Fruit fly (Drosophila melanogaster) whole organism, embryonic: Measurements from ENCODE around the gene CG15894.

Source experiments
- Atf-2 ChIP-seq: fragments of 200-800 bp; sonication (Bioruptor generic); optimal IDR thresholded peaks from 2 replicates; lab custom pipeline; 2016; ENCODE audit warnings: missing biosample characterization, missing genetic modification characterization
- CG10209 ChIP-seq: fragments of 200-800 bp; sonication (Bioruptor generic); optimal IDR thresholded peaks from 3 replicates; lab custom pipeline; 2017; ENCODE audit warnings: missing biosample characterization, mild to moderate bottlenecking, missing genetic modification characterization, missing genetic modification reagents
- CG11247 ChIP-seq: fragments of 200-800 bp; sonication (Bioruptor generic); IDR thresholded peaks from 2 replicates; pipeline ENCODE4 v1.3.6; 2022; ENCODE audit warnings: missing biosample characterization, missing genetic modification characterization
- CG11560 ChIP-seq: fragments of 200-800 bp; sonication (Bioruptor generic); IDR thresholded peaks from 3 replicates; pipeline ENCODE4 v1.3.6; 2022; ENCODE audit warnings: missing biosample characterization, missing genetic modification characterization
- CG13775 ChIP-seq: fragments of 200-800 bp; sonication (Bioruptor generic); optimal IDR thresholded peaks from 3 replicates; lab custom pipeline; 2017; ENCODE audit warnings: missing biosample characterization, mild to moderate bottlenecking, missing genetic modification characterization
- CG15269 ChIP-seq: fragments of 200-800 bp; sonication (Bioruptor generic); optimal IDR thresholded peaks from 2 replicates; lab custom pipeline; 2018; ENCODE audit warnings: missing biosample characterization, mild to moderate bottlenecking, missing genetic modification characterization, moderate library complexity
- CG2129 ChIP-seq: fragments of 200-800 bp; sonication (Bioruptor generic); IDR thresholded peaks from 2 replicates; pipeline ENCODE4 v1.3.6; 2022; ENCODE audit warnings: missing biosample characterization, missing genetic modification characterization; ENCODE audit not compliant: partially characterized antibody
- CG32772 ChIP-seq: fragments of 200-800 bp; sonication (Bioruptor generic); IDR thresholded peaks from 2 replicates; pipeline ENCODE4 v1.3.6; 2022; ENCODE audit warnings: missing biosample characterization, missing genetic modification characterization
- CG34376 ChIP-seq: fragments of 200-800 bp; sonication (Bioruptor generic); optimal IDR thresholded peaks from 2 replicates; lab custom pipeline; 2018; ENCODE audit warnings: missing biosample characterization, mild to moderate bottlenecking, missing genetic modification characterization
- CG4282 ChIP-seq: fragments of 200-800 bp; sonication (Bioruptor generic); optimal IDR thresholded peaks from 2 replicates; lab custom pipeline; 2016; ENCODE audit warnings: missing biosample characterization, missing genetic modification characterization
- CG43689 ChIP-seq: fragments of 200-800 bp; sonication (Bioruptor generic); IDR thresholded peaks from 2 replicates; pipeline ENCODE4 v1.3.6; 2022; ENCODE audit warnings: missing biosample characterization, missing genetic modification characterization
- CG4707 ChIP-seq: fragments of 200-800 bp; sonication (Bioruptor generic); optimal IDR thresholded peaks from 2 replicates; lab custom pipeline; 2018; ENCODE audit warnings: missing biosample characterization, mild to moderate bottlenecking, missing genetic modification characterization, moderate library complexity
- CG4730 ChIP-seq: fragments of 200-800 bp; sonication (Bioruptor generic); IDR thresholded peaks from 2 replicates; pipeline ENCODE4 v1.3.6; 2022; ENCODE audit warnings: missing biosample characterization, missing genetic modification characterization
- CG6175 ChIP-seq: fragments of 200-800 bp; sonication (Bioruptor generic); IDR thresholded peaks from 3 replicates; pipeline ENCODE4 v1.3.6; 2022; ENCODE audit warnings: missing biosample characterization, missing genetic modification characterization
- CG6654 ChIP-seq: fragments of 200-800 bp; sonication (Bioruptor generic); optimal IDR thresholded peaks from 2 replicates; lab custom pipeline; 2017; ENCODE audit warnings: missing biosample characterization, mild to moderate bottlenecking, missing genetic modification characterization
- CG6791 ChIP-seq: fragments of 200-800 bp; sonication (Bioruptor generic); IDR thresholded peaks from 3 replicates; pipeline ENCODE4 v1.3.6; 2022; ENCODE audit warnings: missing biosample characterization, missing genetic modification characterization; ENCODE audit not compliant: partially characterized antibody
- CG7786 ChIP-seq: fragments of 200-800 bp; sonication (Bioruptor generic); optimal IDR thresholded peaks from 2 replicates; lab custom pipeline; 2016; ENCODE audit warnings: missing biosample characterization, missing genetic modification characterization
- CG8359 ChIP-seq: fragments of 200-800 bp; sonication (Bioruptor generic); optimal IDR thresholded peaks from 2 replicates; lab custom pipeline; 2017; ENCODE audit warnings: missing biosample characterization, mild to moderate bottlenecking, missing genetic modification characterization, borderline replicate concordance
- CG8478 ChIP-seq: fragments of >200 bp; optimal IDR thresholded peaks from 2 replicates; lab custom pipeline; 2018
- CG9437 ChIP-seq: fragments of 200-800 bp; sonication (Bioruptor generic); optimal IDR thresholded peaks from 2 replicates; lab custom pipeline; 2018; ENCODE audit warnings: missing biosample characterization, mild to moderate bottlenecking, missing genetic modification characterization
- CkIIα-i1 ChIP-seq: fragments of 200-800 bp; sonication (Bioruptor generic); IDR thresholded peaks from 2 replicates; pipeline ENCODE4 v1.3.6; 2022; ENCODE audit warnings: missing biosample characterization, missing genetic modification characterization
- D ChIP-seq, 2 experiments: fragments of 200-800 bp in 1 of 2; fragments of >200 bp in 1 of 2; sonication (Bioruptor generic) in 1 of 2; optimal IDR thresholded peaks; 2 replicates in 1 of 2; 3 replicates in 1 of 2; lab custom pipeline; 2017; ENCODE audit warnings: mild to moderate bottlenecking in 1 of 2, missing biosample characterization in 1 of 2, missing genetic modification characterization in 1 of 2, missing genetic modification reagents in 1 of 2
- Drgx ChIP-seq: fragments of 200-800 bp; sonication (Bioruptor generic); IDR thresholded peaks from 2 replicates; pipeline ENCODE4 v1.3.6; 2022; ENCODE audit warnings: missing biosample characterization, missing genetic modification characterization
- Ets65A ChIP-seq: fragments of 200-800 bp; sonication (Bioruptor generic); peaks from one replicate; lab custom pipeline; 2016; ENCODE audit warnings: missing biosample characterization, missing genetic modification characterization
- HLH54F ChIP-seq: fragments of 200-800 bp; sonication (Bioruptor generic); optimal IDR thresholded peaks from 3 replicates; lab custom pipeline; 2016; ENCODE audit warnings: missing biosample characterization, missing genetic modification characterization
- HLHmδ ChIP-seq: fragments of 200-800 bp; sonication (Bioruptor generic); optimal IDR thresholded peaks from 2 replicates; lab custom pipeline; 2018; ENCODE audit warnings: missing biosample characterization, mild to moderate bottlenecking, missing genetic modification characterization, moderate library complexity
- Hmx ChIP-seq: fragments of 200-800 bp; sonication (Bioruptor generic); optimal IDR thresholded peaks from 2 replicates; lab custom pipeline; 2016; ENCODE audit warnings: missing biosample characterization, missing genetic modification characterization
- Max ChIP-seq: fragments of 200-800 bp; sonication (Bioruptor generic); optimal IDR thresholded peaks from 2 replicates; lab custom pipeline; 2016; ENCODE audit warnings: missing biosample characterization, mild to moderate bottlenecking, missing genetic modification characterization
- Neu2 ChIP-seq: fragments of 200-800 bp; sonication (Bioruptor generic); optimal IDR thresholded peaks from 3 replicates; lab custom pipeline; 2016; ENCODE audit warnings: missing biosample characterization, missing genetic modification characterization, borderline replicate concordance
- Ravus ChIP-seq: fragments of 200-800 bp; sonication (Bioruptor generic); IDR thresholded peaks from 2 replicates; pipeline ENCODE4 v1.3.6; 2022; ENCODE audit warnings: missing biosample characterization, missing genetic modification characterization
- Trl ChIP-seq, 3 experiments: fragments of >200 bp in 2 of 3; fragments of 200-800 bp in 1 of 3; sonication (Bioruptor generic) in 1 of 3; optimal IDR thresholded peaks; 2 replicates in 1 of 3; 3 replicates in 2 of 3; lab custom pipeline; 2016 to 2017; ENCODE audit warnings: missing biosample characterization in 1 of 3, missing genetic modification characterization in 1 of 3
- da ChIP-seq: fragments of 200-800 bp; sonication (Bioruptor generic); optimal IDR thresholded peaks from 2 replicates; lab custom pipeline; 2016; ENCODE audit warnings: missing biosample characterization, missing genetic modification characterization
- eve ChIP-seq, 2 experiments: fragments of >200 bp; optimal IDR thresholded peaks; 2 replicates each; lab custom pipeline; 2017; ENCODE audit warnings: missing biosample characterization in 2 of 2, missing genetic modification characterization in 2 of 2
- fd102C ChIP-seq: fragments of 200-800 bp; sonication (Bioruptor generic); optimal IDR thresholded peaks from 2 replicates; lab custom pipeline; 2018; ENCODE audit warnings: missing biosample characterization, mild to moderate bottlenecking, missing genetic modification characterization, moderate library complexity
- gcm ChIP-seq: fragments of 200-800 bp; sonication (Bioruptor generic); optimal IDR thresholded peaks from 2 replicates; lab custom pipeline; 2019; ENCODE audit warnings: missing biosample characterization, mild to moderate bottlenecking, missing genetic modification characterization, moderate library complexity
- grau ChIP-seq: fragments of 200-800 bp; optimal IDR thresholded peaks from 3 replicates; lab custom pipeline; 2019; ENCODE audit warnings: missing biosample characterization, mild to moderate bottlenecking, missing genetic modification characterization, moderate library complexity
- gro ChIP-seq: fragments of 200-800 bp; sonication (Bioruptor generic); optimal IDR thresholded peaks from 2 replicates; lab custom pipeline; 2016; ENCODE audit warnings: missing biosample characterization, missing genetic modification characterization
- gsb ChIP-seq: fragments of 200-800 bp; sonication (Bioruptor generic); IDR thresholded peaks from 2 replicates; pipeline ENCODE4 v1.3.6; 2022; ENCODE audit warnings: missing biosample characterization, missing genetic modification characterization
- inv ChIP-seq: fragments of 200-800 bp; sonication (Bioruptor generic); IDR thresholded peaks from 2 replicates; pipeline ENCODE4 v1.3.6; 2022; ENCODE audit warnings: missing biosample characterization, missing genetic modification characterization; ENCODE audit not compliant: partially characterized antibody
- pita ChIP-seq: fragments of 200-800 bp; sonication (Bioruptor generic); optimal IDR thresholded peaks from 2 replicates; lab custom pipeline; 2017; ENCODE audit warnings: missing biosample characterization, mild to moderate bottlenecking, missing genetic modification characterization
- psq ChIP-seq: fragments of 200-800 bp; sonication (Bioruptor generic); optimal IDR thresholded peaks from 2 replicates; lab custom pipeline; 2017; ENCODE audit warnings: missing biosample characterization, missing genetic modification characterization
- rib ChIP-seq: fragments of 200-800 bp; sonication (Bioruptor generic); IDR thresholded peaks from 2 replicates; pipeline ENCODE4 v1.3.6; 2022; ENCODE audit warnings: missing biosample characterization, missing genetic modification characterization
- ro ChIP-seq: fragments of 200-800 bp; sonication (Bioruptor generic); IDR thresholded peaks from 2 replicates; pipeline ENCODE4 v1.3.6; 2022; ENCODE audit warnings: missing biosample characterization, missing genetic modification characterization
- slp2 ChIP-seq: fragments of 200-800 bp; sonication (Bioruptor generic); optimal IDR thresholded peaks from 2 replicates; lab custom pipeline; 2016; ENCODE audit warnings: missing biosample characterization, missing genetic modification characterization
- toy ChIP-seq: fragments of 200-800 bp; sonication (Bioruptor generic); IDR thresholded peaks from 2 replicates; pipeline ENCODE4 v1.3.6; 2022; ENCODE audit warnings: missing biosample characterization, missing genetic modification characterization
- tup ChIP-seq: fragments of 200-800 bp; sonication (Bioruptor generic); optimal IDR thresholded peaks from 2 replicates; lab custom pipeline; 2016; ENCODE audit warnings: missing biosample characterization, mild to moderate bottlenecking, missing genetic modification characterization, moderate library complexity
- twi ChIP-seq: fragments of 200-800 bp; optimal IDR thresholded peaks from 2 replicates; lab custom pipeline; 2019; ENCODE audit warnings: missing biosample characterization, mild to moderate bottlenecking, missing genetic modification characterization, moderate library complexity
- tx ChIP-seq: fragments of 200-800 bp; sonication (Bioruptor generic); optimal IDR thresholded peaks from 2 replicates; lab custom pipeline; 2016; ENCODE audit warnings: missing biosample characterization, missing genetic modification characterization
- vfl ChIP-seq: fragments of 200-800 bp; sonication (Bioruptor generic); optimal IDR thresholded peaks from 2 replicates; lab custom pipeline; 2016; ENCODE audit warnings: missing biosample characterization, missing genetic modification characterization
- wek ChIP-seq: fragments of 200-800 bp; sonication (Bioruptor generic); optimal IDR thresholded peaks from 3 replicates; lab custom pipeline; 2018; ENCODE audit warnings: missing biosample characterization, mild to moderate bottlenecking, missing genetic modification characterization, moderate library complexity

Gene CG15894

dm6 chrX:6343786-6344537 lies 35.0 kb downstream of the CG15894 start (continued):
- TF ChIP-seq CG9437 (GFP tag; lab: Kevin White, UChicago) (no peak), CG7786 (GFP tag; lab: Kevin White, UChicago) (no peak), CG6654 (GFP tag; lab: Kevin White, UChicago) (no peak), CG32772 (GFP tag; lab: Robert Waterston, UW) (peak; percentile 70), CG43689 (no peak), ro (peak; percentile 34; the same call in 1 of the 2 replicates), CG8478 (lab: Kevin White, UChicago) (no peak), da (no peak), psq (GFP tag; lab: Kevin White, UChicago) (no peak), wek (GFP tag; lab: Kevin White, UChicago) (no peak), Trl (optimal IDR thresholded peaks at IDR 0.05; lab: Kevin White, UChicago) (peak in 1 of 2 experiments; percentile 48), Trl (GFP tag; optimal IDR thresholded peaks at IDR 0.05; lab: Kevin White, UChicago) (no peak), CG6791 (GFP tag; lab: Robert Waterston, UW) (no peak), gcm (GFP tag; lab: Kevin White, UChicago) (no peak), vfl (GFP tag; lab: Kevin White, UChicago) (no peak), fd102C (no peak), HLHmδ (GFP tag; lab: Kevin White, UChicago) (no peak), CG2129 (GFP tag; lab: Robert Waterston, UW) (no peak), CG34376 (GFP tag; lab: Kevin White, UChicago) (no peak), CG11247 (GFP tag; lab: Robert Waterston, UW) (no peak), CkIIα-i1 (GFP tag; lab: Robert Waterston, UW) (no peak), CG10209 (GFP tag; lab: Kevin White, UChicago) (peak; percentile 10), D (optimal IDR thresholded peaks at IDR 0.05; lab: Kevin White, UChicago) (no peak), D (GFP tag; optimal IDR thresholded peaks at IDR 0.05; lab: Kevin White, UChicago) (no peak), gsb (GFP tag; lab: Robert Waterston, UW) (no peak), Hmx (GFP tag; lab: Kevin White, UChicago) (no peak), Ets65A (peak; percentile 13), Max (GFP tag; lab: Kevin White, UChicago) (no peak), slp2 (GFP tag; lab: Kevin White, UChicago) (no peak), HLH54F (no peak), CG15269 (no peak), Ravus (GFP tag; lab: Robert Waterston, UW) (no peak), Neu2 (GFP tag; lab: Kevin White, UChicago) (no peak), inv (no peak), grau (tag; lab: Kevin White, UChicago) (no peak), CG4730 (peak; percentile 66), toy (no peak), Drgx (GFP tag; lab: Robert Waterston, UW) (peak; percentile 96), CG6175 (GFP tag; lab: Robert Waterston, UW) (no peak), pita (GFP tag; lab: Kevin White, UChicago) (no peak), tup (peak; percentile 13), CG11560 (tag; lab: Robert Waterston, UW) (no peak), Atf-2 (peak; percentile 2), twi (no peak), tx (GFP tag; lab: Kevin White, UChicago) (no peak), CG13775 (GFP tag; lab: Kevin White, UChicago) (no peak), CG4282 (GFP tag; lab: Kevin White, UChicago) (no peak), rib (GFP tag; lab: Robert Waterston, UW) (no peak), CG8359 (GFP tag; lab: Kevin White, UChicago) (no peak), gro (GFP tag; lab: Kevin White, UChicago) (no peak), eve (GFP tag; optimal IDR thresholded peaks at IDR 0.05; lab: Kevin White, UChicago) (no peak), CG4707 (GFP tag; lab: Kevin White, UChicago) (no peak)
